Worm (Caenorhabditis elegans) whole organism, early embryonic: ENCODE data around the gene srab-6.

Experiments used
- B0310.2 ChIP-seq: sonication (generic microtip); optimal IDR thresholded peaks from 2 replicates; lab custom pipeline; 2016; ENCODE audit warnings: mild to moderate bottlenecking, missing genetic modification characterization, missing compliant biosample characterization
- F13C5.2 ChIP-seq: sonication (generic microtip); optimal IDR thresholded peaks from 2 replicates; lab custom pipeline; 2017; ENCODE audit warnings: mild to moderate bottlenecking, missing genetic modification characterization, inconsistent platforms, missing compliant biosample characterization
- aly-1 ChIP-seq: sonication (generic microtip); optimal IDR thresholded peaks from 2 replicates; lab custom pipeline; 2016; ENCODE audit warnings: missing genetic modification characterization, missing compliant biosample characterization
- ama-1 ChIP-seq: fragments of 150-350 bp; optimal IDR thresholded peaks from 2 replicates; lab custom pipeline; 2014
- ceh-13 ChIP-seq: fragments of 200-800 bp; sonication (Bioruptor generic); optimal IDR thresholded peaks from 2 replicates; lab custom pipeline; 2018; ENCODE audit warnings: mild to moderate bottlenecking, missing genetic modification characterization, missing compliant biosample characterization
- ceh-36 ChIP-seq: sonication (generic microtip); optimal IDR thresholded peaks from 2 replicates; lab custom pipeline; 2016; ENCODE audit warnings: missing genetic modification characterization, inconsistent platforms, missing compliant biosample characterization
- ets-7 ChIP-seq: sonication (generic microtip); optimal IDR thresholded peaks from 2 replicates; lab custom pipeline; 2016; ENCODE audit warnings: missing genotype, missing genetic modification characterization, missing compliant biosample characterization
- flt-1 ChIP-seq: fragments of 200-800 bp; sonication (Bioruptor generic); IDR thresholded peaks from 2 replicates; pipeline ENCODE4 v1.3.6; 2022; ENCODE audit warnings: missing genetic modification characterization, missing compliant biosample characterization
- hmbx-1 ChIP-seq: sonication (generic microtip); optimal IDR thresholded peaks from 2 replicates; lab custom pipeline; 2016; ENCODE audit warnings: mild to moderate bottlenecking, missing genetic modification characterization, missing compliant biosample characterization
- hmg-4 ChIP-seq: fragments of 200-800 bp; sonication (Bioruptor generic); optimal IDR thresholded peaks from 2 replicates; lab custom pipeline; 2018; ENCODE audit warnings: mild to moderate bottlenecking, missing genetic modification characterization, missing compliant biosample characterization
- hnd-1 ChIP-seq: sonication (generic microtip); optimal IDR thresholded peaks from 2 replicates; lab custom pipeline; 2016; ENCODE audit warnings: missing genetic modification characterization, missing compliant biosample characterization
- pes-1 ChIP-seq: fragments of 200-800 bp; sonication (Bioruptor generic); IDR thresholded peaks from 2 replicates; pipeline ENCODE4 v1.3.6; 2022; ENCODE audit warnings: missing genetic modification reagents, missing genetic modification characterization, missing compliant biosample characterization
- scrt-1 ChIP-seq: fragments of 200-800 bp; sonication (Bioruptor generic); IDR thresholded peaks from 2 replicates; pipeline ENCODE4 v1.3.6; 2022; ENCODE audit warnings: missing genetic modification characterization, missing compliant biosample characterization
- sea-1 ChIP-seq: fragments of 200-800 bp; sonication (Bioruptor generic); conservative IDR thresholded peaks from 2 replicates; pipeline ENCODE4 v1.3.6; 2022; ENCODE audit warnings: missing genetic modification characterization, missing compliant biosample characterization
- tbx-11 ChIP-seq: fragments of 200-800 bp; sonication (Bioruptor generic); IDR thresholded peaks from 2 replicates; pipeline ENCODE4 v1.3.6; 2022; ENCODE audit warnings: missing genetic modification characterization, missing compliant biosample characterization
- tbx-37 ChIP-seq: fragments of 200-800 bp; sonication (Bioruptor generic); conservative IDR thresholded peaks from 2 replicates; pipeline ENCODE4 v1.3.6; 2022; ENCODE audit warnings: missing genetic modification reagents, missing genetic modification characterization, missing compliant biosample characterization
- tra-4 ChIP-seq: sonication (generic microtip); optimal IDR thresholded peaks from 2 replicates; lab custom pipeline; 2017; ENCODE audit warnings: missing genetic modification characterization, missing compliant biosample characterization

The srab-6 gene

DNA sequence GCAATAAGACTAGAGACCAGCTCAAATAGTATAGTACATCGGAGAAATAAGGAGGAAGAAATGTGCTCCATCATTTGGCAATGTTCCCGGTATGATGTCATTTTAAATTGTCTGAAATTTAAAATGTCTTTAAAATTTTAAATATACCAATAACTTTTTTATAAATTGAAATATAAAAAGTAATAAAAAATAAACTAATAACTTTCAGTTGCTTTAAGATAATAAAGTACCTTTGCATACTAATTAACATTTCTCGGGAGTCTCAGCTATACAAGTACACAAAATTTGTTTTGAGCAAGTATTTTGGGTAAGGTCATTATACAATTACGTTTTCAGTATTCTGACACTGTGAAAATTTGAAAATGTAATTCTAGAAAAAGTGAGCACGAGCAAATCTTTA, at the start of gene srab-6:
srab-6 (minus strand) TSS at position 101 of the 400 bp plus-strand sequence.
- TF ChIP-seq B0310.2 (tag; lab: Kevin White, UChicago) (no peak), pes-1 (GFP tag; lab: Robert Waterston, UW) (no peak), tbx-11 (GFP tag; lab: Robert Waterston, UW) (no peak), tbx-37 (GFP tag; lab: Robert Waterston, UW) (no peak), aly-1 (tag; lab: Kevin White, UChicago) (no peak), ets-7 (no peak), scrt-1 (GFP tag; lab: Robert Waterston, UW) (no peak), F13C5.2 (no peak), ceh-13 (no peak), flt-1 (GFP tag; lab: Robert Waterston, UW) (no peak), sea-1 (no peak), hmbx-1 (no peak), ceh-36 (no peak)

DNA sequence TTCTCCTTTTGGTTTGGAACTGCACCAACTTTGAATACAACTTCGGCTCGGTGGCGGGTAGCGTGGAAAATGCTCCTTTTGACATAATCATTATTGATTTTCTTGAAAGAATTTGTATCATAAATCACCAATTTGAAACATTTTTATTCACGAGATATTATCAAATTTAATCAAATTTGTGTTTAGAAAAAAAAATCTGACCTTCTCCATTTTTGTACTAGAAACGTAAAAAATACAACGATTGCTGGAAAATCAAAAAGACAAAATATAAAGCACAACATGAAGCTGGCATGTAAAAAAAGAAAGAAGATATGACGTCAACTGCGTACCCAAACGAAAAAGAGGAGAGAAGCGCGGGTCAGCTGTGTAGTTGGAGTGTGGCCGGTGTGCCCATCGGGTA, 48.6 kb upstream of the srab-6 start, which contains the start of gene K08D9.4:
K08D9.4 (minus strand) TSS at position 101 of the 400 bp plus-strand sequence.
- TF ChIP-seq ets-7, result no peak
- no peak for TF ChIP-seq tbx-11 (GFP tag; lab: Robert Waterston, UW)
- TF ChIP-seq B0310.2 (tag; lab: Kevin White, UChicago), result no peak
- no peak for TF ChIP-seq sea-1
- no peak for TF ChIP-seq ama-1
- no peak for TF ChIP-seq pes-1 (GFP tag; lab: Robert Waterston, UW)
- TF ChIP-seq flt-1 (GFP tag; lab: Robert Waterston, UW), result no peak
- no peak for TF ChIP-seq F13C5.2
- no peak for TF ChIP-seq tra-4
- TF ChIP-seq scrt-1 (GFP tag; lab: Robert Waterston, UW), result no peak
- no peak for TF ChIP-seq aly-1 (tag; lab: Kevin White, UChicago)
- no peak for TF ChIP-seq tbx-37 (GFP tag; lab: Robert Waterston, UW)
- TF ChIP-seq hmbx-1, result no peak
- no peak for TF ChIP-seq ceh-13

DNA sequence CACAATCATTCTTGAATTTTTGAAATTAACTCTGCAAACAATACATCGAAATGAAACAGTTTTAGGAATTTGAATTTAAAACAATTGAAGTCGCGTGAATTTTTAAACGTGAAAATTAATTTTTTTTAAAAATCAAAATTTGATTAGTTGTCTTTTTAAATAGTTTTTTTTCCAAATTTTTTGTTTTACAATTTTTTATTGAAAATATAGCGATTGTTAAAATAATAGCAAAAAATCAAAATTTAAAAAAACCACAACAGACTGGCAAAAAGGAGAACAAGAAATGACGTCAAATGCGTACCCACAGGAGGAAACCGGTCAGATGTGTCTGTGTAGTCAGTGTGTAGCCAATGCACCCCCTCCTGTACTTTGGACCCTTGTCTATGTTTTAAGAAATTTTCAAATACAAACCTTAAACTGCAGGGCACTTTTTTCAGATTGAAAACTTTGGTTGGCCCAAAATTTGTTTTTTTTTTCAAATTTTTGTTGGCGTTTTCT, 45.1 kb upstream of the srab-6 start, which contains the start of the genes Y73C8B.1 and Y73C8B.5:
Y73C8B.1 (minus strand) TSS at position 51 of the 498 bp plus-strand sequence.
Y73C8B.5 (plus strand) TSS at position 437 of the 498 bp plus-strand sequence.
- TF ChIP-seq hnd-1 (tag; lab: Kevin White, UChicago) (no peak), flt-1 (GFP tag; lab: Robert Waterston, UW) (no peak), ceh-13 (no peak), tbx-37 (GFP tag; lab: Robert Waterston, UW) (no peak), tbx-11 (GFP tag; lab: Robert Waterston, UW) (no peak), pes-1 (GFP tag; lab: Robert Waterston, UW) (no peak), B0310.2 (tag; lab: Kevin White, UChicago) (no peak), hmbx-1 (no peak), ceh-36 (no peak), aly-1 (tag; lab: Kevin White, UChicago) (no peak), ets-7 (no peak), hmg-4 (GFP tag; lab: Kevin White, UChicago) (no peak), scrt-1 (GFP tag; lab: Robert Waterston, UW) (no peak), sea-1 (no peak), ama-1 (no peak), F13C5.2 (no peak), tra-4 (no peak)

DNA sequence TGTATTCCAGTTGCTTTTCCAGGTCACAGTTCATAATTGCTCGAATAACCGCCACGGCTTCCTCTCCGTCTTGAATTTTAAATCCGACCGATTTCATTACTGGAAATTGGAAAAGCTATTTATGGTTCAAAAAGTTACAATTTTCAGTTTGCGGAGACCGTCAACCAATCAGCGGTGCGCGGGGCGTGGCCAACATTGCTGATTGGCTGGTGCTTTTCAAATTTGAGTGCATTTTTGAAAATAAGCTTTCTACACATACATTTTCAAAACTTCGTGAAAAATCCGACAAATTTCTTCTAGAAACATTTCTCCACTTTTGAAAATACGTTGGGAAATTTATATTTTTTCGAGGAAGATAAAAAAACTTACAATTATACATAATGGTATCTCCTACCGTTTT, 44.1 kb upstream of the srab-6 start:
- TF ChIP-seq tra-4 (no peak), hmbx-1 (no peak), hnd-1 (tag; lab: Kevin White, UChicago) (no peak), B0310.2 (tag; lab: Kevin White, UChicago) (no peak), F13C5.2 (no peak), ama-1 (no peak), tbx-37 (GFP tag; lab: Robert Waterston, UW) (no peak), hmg-4 (GFP tag; lab: Kevin White, UChicago) (no peak), ceh-13 (no peak), aly-1 (tag; lab: Kevin White, UChicago) (no peak), flt-1 (GFP tag; lab: Robert Waterston, UW) (no peak), sea-1 (no peak)

DNA sequence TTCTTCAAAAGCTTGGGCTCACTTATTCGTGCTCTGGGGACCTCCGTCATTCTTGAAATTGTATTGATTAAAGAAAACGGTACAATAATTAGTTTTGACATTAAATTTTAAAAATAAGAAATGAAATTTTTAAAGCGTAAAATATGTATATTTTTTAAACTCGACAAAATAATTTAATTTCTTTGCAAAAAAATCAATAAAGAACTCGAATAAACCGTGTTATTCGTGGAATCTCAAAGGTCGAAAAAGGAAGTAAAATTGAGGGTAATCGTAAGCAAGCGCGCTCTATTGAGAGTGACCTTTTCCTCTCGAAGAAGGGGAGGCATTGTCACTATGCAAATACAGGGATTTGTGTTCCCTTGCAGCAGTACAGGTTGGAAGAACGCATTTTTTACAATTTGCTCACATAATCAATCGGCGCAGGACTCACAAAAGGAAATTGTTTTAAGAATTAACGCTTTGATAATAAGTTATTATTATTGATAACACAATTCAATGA, 43.2 kb upstream of the srab-6 start, which contains the start of gene Y73C8B.2:
Y73C8B.2 (minus strand) TSS at position 51 of the 499 bp plus-strand sequence.
- TF ChIP-seq hmbx-1 (no peak), tra-4 (no peak), tbx-11 (GFP tag; lab: Robert Waterston, UW) (peak; percentile 39; the same call in 1 of the 2 replicates), hnd-1 (tag; lab: Kevin White, UChicago) (no peak), F13C5.2 (peak; percentile 5), tbx-37 (GFP tag; lab: Robert Waterston, UW) (no peak), hmg-4 (GFP tag; lab: Kevin White, UChicago) (no peak)

DNA sequence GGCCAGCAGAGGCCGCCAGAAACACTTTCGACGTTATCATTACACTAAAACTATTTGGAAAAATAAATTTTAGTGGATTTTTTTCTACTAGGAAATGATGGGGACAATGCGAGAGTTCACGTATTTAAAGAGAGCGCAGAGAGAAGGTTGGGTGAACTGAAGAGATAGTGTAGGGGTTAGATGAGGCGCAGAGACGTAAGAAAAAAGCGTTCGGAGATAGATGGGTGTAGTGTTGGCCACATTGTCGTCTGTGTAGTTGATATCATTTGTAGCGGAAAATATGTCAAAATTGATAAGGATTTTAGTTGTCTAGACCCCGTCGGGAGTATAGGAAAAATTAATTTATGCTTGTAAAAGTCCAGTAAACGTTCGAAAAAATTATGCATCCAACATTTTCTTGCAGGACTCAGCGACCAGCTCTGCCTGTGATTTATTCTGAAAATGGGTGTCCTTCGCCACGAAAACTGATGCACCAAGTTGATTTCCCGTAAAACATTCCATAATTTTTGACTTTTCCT, 41.4 kb upstream of the srab-6 start, which contains the start of the genes Y73C8B.3 and Y73C8B.9:
Y73C8B.3 (minus strand) TSS at position 147 of the 518 bp plus-strand sequence.
Y73C8B.9 (plus strand) TSS at position 468 of the 518 bp plus-strand sequence.
- no peak for TF ChIP-seq ceh-36
- TF ChIP-seq scrt-1 (GFP tag; lab: Robert Waterston, UW), result no peak
- TF ChIP-seq hmbx-1, result no peak
- no peak for TF ChIP-seq tbx-11 (GFP tag; lab: Robert Waterston, UW)
- TF ChIP-seq aly-1 (tag; lab: Kevin White, UChicago), result no peak
- TF ChIP-seq ceh-13, result no peak
- TF ChIP-seq F13C5.2, result no peak
- no peak for TF ChIP-seq flt-1 (GFP tag; lab: Robert Waterston, UW)

DNA sequence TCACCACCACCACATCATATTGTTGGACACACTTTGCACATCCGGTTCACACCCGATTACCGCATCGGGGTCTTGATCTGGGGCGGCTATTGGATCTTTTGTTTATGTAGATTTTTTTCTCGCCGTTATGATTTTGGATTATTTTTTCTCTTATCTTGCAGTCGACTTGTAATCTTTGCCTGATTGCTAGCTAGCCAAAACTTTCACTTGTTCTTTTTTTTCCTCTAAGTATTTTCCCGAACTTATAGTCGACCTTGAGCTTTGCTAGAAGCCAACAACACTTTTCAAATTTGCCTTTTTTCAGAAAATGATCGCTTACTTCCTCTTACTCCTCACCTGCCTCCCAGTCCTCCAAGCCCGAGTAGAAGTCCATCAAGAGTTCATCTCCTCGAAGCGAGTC, 36.3 kb upstream of the srab-6 start, which contains the start of gene lag-2:
lag-2 (plus strand) TSS at position 301 of the 400 bp plus-strand sequence.
- no peak for TF ChIP-seq hmg-4 (GFP tag; lab: Kevin White, UChicago)
- TF ChIP-seq tbx-11 (GFP tag; lab: Robert Waterston, UW), result no peak
- TF ChIP-seq sea-1, result no peak
- TF ChIP-seq tbx-37 (GFP tag; lab: Robert Waterston, UW), result no peak
- TF ChIP-seq hnd-1 (tag; lab: Kevin White, UChicago), result no peak
- TF ChIP-seq ceh-36, result no peak
- no peak for TF ChIP-seq hmbx-1
- no peak for TF ChIP-seq ama-1
- TF ChIP-seq ets-7, result no peak
- TF ChIP-seq flt-1 (GFP tag; lab: Robert Waterston, UW), result no peak
- TF ChIP-seq tra-4, result no peak
- TF ChIP-seq B0310.2 (tag; lab: Kevin White, UChicago), result no peak
- TF ChIP-seq pes-1 (GFP tag; lab: Robert Waterston, UW), result no peak
- no peak for TF ChIP-seq scrt-1 (GFP tag; lab: Robert Waterston, UW)
